Worm (Caenorhabditis elegans): ENCODE measurements around the gene phf-33.

DNA sequence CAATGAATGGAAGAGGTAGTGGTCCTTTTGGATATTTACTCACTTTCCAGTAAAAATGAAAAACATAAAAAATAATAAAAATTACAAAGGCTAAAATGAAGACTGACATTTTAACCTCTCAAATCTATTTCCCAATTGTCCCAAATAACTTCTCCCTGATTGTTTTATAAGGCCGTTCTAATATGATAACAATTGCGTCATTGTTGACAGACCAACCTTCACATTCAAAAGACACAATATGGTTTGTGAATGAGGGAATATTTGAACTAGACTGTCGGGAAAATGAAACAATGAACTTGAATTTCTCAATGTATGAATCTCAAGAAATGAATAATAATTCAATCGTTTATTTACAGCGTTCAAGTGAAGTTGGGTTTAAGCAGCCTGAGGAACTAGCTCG lies 11.5 kb downstream of the phf-33 start, which contains the start of gene cyp-14A1:
- TF ChIP-seq ztf-11 (tag; optimal IDR thresholded peaks at IDR 0.05) (no peak), aly-2 (tag; optimal IDR thresholded peaks at IDR 0.05) (no peak), nhr-102 (tag; optimal IDR thresholded peaks at IDR 0.05) (no peak), nhr-77 (tag; optimal IDR thresholded peaks at IDR 0.05) (no peak), pha-4 (GFP tag; IDR thresholded peaks at IDR 0.05) (no peak), pha-4 (tag; optimal IDR thresholded peaks at IDR 0.05) (no peak), snpc-4 (tag; optimal IDR thresholded peaks at IDR 0.05) (no peak)

Measured in whole organism, L4 larva.